Fruit fly (Drosophila melanogaster) whole organism, prepupa: ENCODE data around the gene GV1.

Source experiments
- Blimp-1 ChIP-seq: fragments of 200-800 bp; sonication (Bioruptor generic); optimal IDR thresholded peaks from 3 replicates; lab custom pipeline; 2017; ENCODE audit warnings: missing biosample characterization, missing genetic modification characterization, mild to moderate bottlenecking, moderate library complexity, missing genetic modification reagents
- CG10631 ChIP-seq: fragments of 200-800 bp; sonication (Bioruptor generic); optimal IDR thresholded peaks from 2 replicates; lab custom pipeline; 2016; ENCODE audit warnings: missing biosample characterization, missing genetic modification characterization
- CG10669 ChIP-seq: fragments of 200-800 bp; sonication (Bioruptor generic); optimal IDR thresholded peaks from 3 replicates; lab custom pipeline; 2018; ENCODE audit warnings: missing biosample characterization, mild to moderate bottlenecking, missing genetic modification characterization, moderate library complexity
- CG11294 ChIP-seq: fragments of 200-800 bp; sonication (Bioruptor generic); IDR thresholded peaks from 2 replicates; pipeline ENCODE4 v1.3.6; 2022; ENCODE audit warnings: missing biosample characterization, missing genetic modification characterization
- CG11762 ChIP-seq: fragments of 200-800 bp; sonication (Bioruptor generic); optimal IDR thresholded peaks from 3 replicates; lab custom pipeline; 2016; ENCODE audit warnings: missing biosample characterization, missing genetic modification characterization; ENCODE audit not compliant: insufficient read depth
- CG11902 ChIP-seq: fragments of 200-800 bp; sonication (Bioruptor generic); optimal IDR thresholded peaks from 3 replicates; lab custom pipeline; 2016; ENCODE audit warnings: missing biosample characterization, missing genetic modification characterization
- CG1621 ChIP-seq: fragments of 200-800 bp; sonication (Bioruptor generic); optimal IDR thresholded peaks from 3 replicates; lab custom pipeline; 2018; ENCODE audit warnings: missing biosample characterization, mild to moderate bottlenecking, missing genetic modification characterization
- CG16779 ChIP-seq: fragments of 200-800 bp; sonication (Bioruptor generic); optimal IDR thresholded peaks from 3 replicates; lab custom pipeline; 2017; ENCODE audit warnings: missing biosample characterization, mild to moderate bottlenecking, missing genetic modification characterization
- CG3032 ChIP-seq: fragments of 200-800 bp; optimal IDR thresholded peaks from 2 replicates; lab custom pipeline; 2019; ENCODE audit warnings: missing biosample characterization, mild to moderate bottlenecking, missing genetic modification characterization, moderate library complexity
- CG32006 ChIP-seq: fragments of 200-800 bp; sonication (Bioruptor generic); optimal IDR thresholded peaks from 3 replicates; lab custom pipeline; 2017; ENCODE audit warnings: missing biosample characterization, mild to moderate bottlenecking, missing genetic modification characterization
- CG3919 ChIP-seq: fragments of 200-800 bp; sonication (Bioruptor generic); optimal IDR thresholded peaks from 3 replicates; lab custom pipeline; 2016; ENCODE audit warnings: missing biosample characterization, missing genetic modification characterization
- CG4318 ChIP-seq: fragments of 200-800 bp; sonication (Bioruptor generic); optimal IDR thresholded peaks from 3 replicates; lab custom pipeline; 2017; ENCODE audit warnings: missing biosample characterization, mild to moderate bottlenecking, missing genetic modification characterization
- CG6163 ChIP-seq: fragments of 200-800 bp; sonication (Bioruptor generic); IDR thresholded peaks from 3 replicates; pipeline ENCODE4 v1.3.6; 2022; ENCODE audit warnings: missing biosample characterization, missing genetic modification characterization
- CG6792 ChIP-seq: fragments of 200-800 bp; sonication (Bioruptor generic); optimal IDR thresholded peaks from 3 replicates; lab custom pipeline; 2016; ENCODE audit warnings: missing biosample characterization, missing genetic modification characterization
- CG6808 ChIP-seq: fragments of 200-800 bp; sonication (Bioruptor generic); optimal IDR thresholded peaks from 3 replicates; lab custom pipeline; 2017; ENCODE audit warnings: missing biosample characterization, missing genetic modification characterization, mild to moderate bottlenecking, moderate library complexity, missing genetic modification reagents
- CG6854 ChIP-seq: fragments of 200-800 bp; sonication (Bioruptor generic); optimal IDR thresholded peaks from 2 replicates; lab custom pipeline; 2017; ENCODE audit warnings: missing biosample characterization, mild to moderate bottlenecking, missing genetic modification characterization
- CG7368 ChIP-seq: fragments of 200-800 bp; sonication (Bioruptor generic); optimal IDR thresholded peaks from 3 replicates; lab custom pipeline; 2016; ENCODE audit warnings: missing biosample characterization, missing genetic modification characterization
- CG8119 ChIP-seq: fragments of 200-800 bp; sonication (Bioruptor generic); IDR thresholded peaks from 3 replicates; pipeline ENCODE4 v1.3.6; 2022; ENCODE audit warnings: missing biosample characterization, missing genetic modification characterization
- CG8319 ChIP-seq: fragments of 200-800 bp; sonication (Bioruptor generic); optimal IDR thresholded peaks from 3 replicates; lab custom pipeline; 2016; ENCODE audit warnings: missing biosample characterization, missing genetic modification characterization
- CG8632 ChIP-seq: fragments of 200-800 bp; sonication (Bioruptor generic); optimal IDR thresholded peaks from 3 replicates; lab custom pipeline; 2016; ENCODE audit warnings: missing biosample characterization, missing genetic modification characterization
- CG9139 ChIP-seq: fragments of 200-800 bp; sonication (Bioruptor generic); optimal IDR thresholded peaks from 3 replicates; lab custom pipeline; 2017; ENCODE audit warnings: missing biosample characterization, mild to moderate bottlenecking, missing genetic modification characterization
- Eip75B ChIP-seq: fragments of 200-800 bp; sonication (Bioruptor generic); optimal IDR thresholded peaks from 3 replicates; lab custom pipeline; 2016; ENCODE audit warnings: missing biosample characterization, missing genetic modification characterization
- Eip78C ChIP-seq: fragments of 200-800 bp; sonication (Bioruptor generic); peaks from one replicate; lab custom pipeline; 2016; ENCODE audit warnings: missing biosample characterization, missing genetic modification characterization
- Eip93F ChIP-seq: fragments of 200-800 bp; sonication (Bioruptor generic); optimal IDR thresholded peaks from 2 replicates; lab custom pipeline; 2016; ENCODE audit warnings: missing biosample characterization, mild to moderate bottlenecking, missing genetic modification characterization
- Ets21C ChIP-seq: fragments of 200-800 bp; sonication (Bioruptor generic); optimal IDR thresholded peaks from 3 replicates; lab custom pipeline; 2016; ENCODE audit warnings: missing biosample characterization, missing genetic modification characterization
- Ets96B ChIP-seq: fragments of 200-800 bp; optimal IDR thresholded peaks from 2 replicates; lab custom pipeline; 2019; ENCODE audit warnings: missing biosample characterization, mild to moderate bottlenecking, missing genetic modification characterization, moderate library complexity
- Gug ChIP-seq: fragments of 200-800 bp; sonication (Bioruptor generic); IDR thresholded peaks from 2 replicates; pipeline ENCODE4 v1.3.6; 2022; ENCODE audit warnings: missing biosample characterization, missing genetic modification characterization
- Hr38 ChIP-seq: sonication (Bioruptor generic); optimal IDR thresholded peaks from 2 replicates; lab custom pipeline; 2016; ENCODE audit warnings: missing biosample characterization, missing genetic modification characterization
- Hr39 ChIP-seq: fragments of 200-800 bp; sonication (Bioruptor generic); optimal IDR thresholded peaks from 2 replicates; lab custom pipeline; 2016; ENCODE audit warnings: missing biosample characterization, missing genetic modification characterization
- Lpt ChIP-seq: fragments of 200-800 bp; sonication (Bioruptor generic); optimal IDR thresholded peaks from 3 replicates; lab custom pipeline; 2016; ENCODE audit warnings: missing biosample characterization, missing genetic modification characterization
- Met ChIP-seq: fragments of 200-800 bp; sonication (Bioruptor generic); optimal IDR thresholded peaks from 3 replicates; lab custom pipeline; 2016; ENCODE audit warnings: missing biosample characterization, missing genetic modification characterization
- OdsH ChIP-seq: fragments of 200-800 bp; sonication (Bioruptor generic); optimal IDR thresholded peaks from 3 replicates; lab custom pipeline; 2016; ENCODE audit warnings: missing biosample characterization, missing genetic modification characterization
- Sox102F ChIP-seq: fragments of 200-800 bp; sonication (Bioruptor generic); optimal IDR thresholded peaks from 2 replicates; lab custom pipeline; 2016; ENCODE audit warnings: missing biosample characterization, mild to moderate bottlenecking, missing genetic modification characterization
- Sox14 ChIP-seq: fragments of 200-800 bp; sonication (Bioruptor generic); optimal IDR thresholded peaks from 3 replicates; lab custom pipeline; 2016; ENCODE audit warnings: missing biosample characterization, missing genetic modification characterization
- Sox15 ChIP-seq: fragments of 200-800 bp; sonication (Bioruptor generic); optimal IDR thresholded peaks from 3 replicates; lab custom pipeline; 2016; ENCODE audit warnings: missing biosample characterization, missing genetic modification characterization
- acj6 ChIP-seq: fragments of 200-800 bp; sonication (Bioruptor generic); optimal IDR thresholded peaks from 3 replicates; lab custom pipeline; 2016; ENCODE audit warnings: missing biosample characterization, missing genetic modification characterization
- cyc ChIP-seq: fragments of 200-800 bp; sonication (Bioruptor generic); optimal IDR thresholded peaks from 3 replicates; lab custom pipeline; 2016; ENCODE audit warnings: missing biosample characterization, missing genetic modification characterization
- dac ChIP-seq: fragments of 200-800 bp; sonication (Bioruptor generic); optimal IDR thresholded peaks from 2 replicates; lab custom pipeline; 2017; ENCODE audit warnings: missing biosample characterization, mild to moderate bottlenecking, missing genetic modification characterization
- dsx ChIP-seq: fragments of 200-800 bp; optimal IDR thresholded peaks from 3 replicates; lab custom pipeline; 2019; ENCODE audit warnings: missing biosample characterization, mild to moderate bottlenecking, missing genetic modification characterization, moderate library complexity; ENCODE audit not compliant: poor library complexity, severe bottlenecking
- eg ChIP-seq: fragments of 200-800 bp; sonication (Bioruptor generic); IDR thresholded peaks from 3 replicates; pipeline ENCODE4 v1.3.6; 2022; ENCODE audit warnings: missing biosample characterization, missing genetic modification characterization
- esn ChIP-seq: fragments of 200-800 bp; sonication (Bioruptor generic); optimal IDR thresholded peaks from 2 replicates; lab custom pipeline; 2016; ENCODE audit warnings: missing biosample characterization, mild to moderate bottlenecking, missing genetic modification characterization, moderate library complexity
- fd59A ChIP-seq: fragments of 200-800 bp; sonication (Bioruptor generic); optimal IDR thresholded peaks from 2 replicates; lab custom pipeline; 2017; ENCODE audit warnings: missing biosample characterization, mild to moderate bottlenecking, missing genetic modification characterization, missing genetic modification reagents
- fd85E ChIP-seq: fragments of 200-800 bp; sonication (Bioruptor generic); optimal IDR thresholded peaks from 3 replicates; lab custom pipeline; 2016; ENCODE audit warnings: missing biosample characterization, missing genetic modification characterization
- fkh ChIP-seq: fragments of 200-800 bp; sonication (Bioruptor generic); optimal IDR thresholded peaks from 3 replicates; lab custom pipeline; 2017; ENCODE audit warnings: missing biosample characterization, mild to moderate bottlenecking, missing genetic modification characterization, moderate library complexity
- lz ChIP-seq: fragments of 200-800 bp; sonication (Bioruptor generic); optimal IDR thresholded peaks from 3 replicates; lab custom pipeline; 2016; ENCODE audit warnings: missing biosample characterization, missing genetic modification characterization
- net ChIP-seq: fragments of 200-800 bp; sonication (Bioruptor generic); optimal IDR thresholded peaks from 3 replicates; lab custom pipeline; 2016; ENCODE audit warnings: missing biosample characterization, missing genetic modification characterization
- pdm3 ChIP-seq: fragments of 200-800 bp; sonication (Bioruptor generic); optimal IDR thresholded peaks from 3 replicates; lab custom pipeline; 2016; ENCODE audit warnings: missing biosample characterization, missing genetic modification characterization
- spab ChIP-seq: fragments of 200-800 bp; sonication (Bioruptor generic); optimal IDR thresholded peaks from 2 replicates; lab custom pipeline; 2017; ENCODE audit warnings: missing biosample characterization, mild to moderate bottlenecking, missing genetic modification characterization, missing genetic modification reagents
- ss ChIP-seq, 2 experiments: fragments of 200-800 bp; sonication (Bioruptor generic); optimal IDR thresholded peaks; 2 replicates in 1 of 2; 3 replicates in 1 of 2; lab custom pipeline; 2017 to 2018; ENCODE audit warnings: mild to moderate bottlenecking in 2 of 2, missing biosample characterization in 2 of 2, missing genetic modification characterization in 2 of 2, moderate library complexity in 1 of 2
- svp ChIP-seq: fragments of 200-800 bp; sonication (Bioruptor generic); peaks from one replicate; lab custom pipeline; 2016; ENCODE audit warnings: missing biosample characterization, missing genetic modification characterization
- topi ChIP-seq: fragments of 200-800 bp; sonication (Bioruptor generic); optimal IDR thresholded peaks from 3 replicates; lab custom pipeline; 2016; ENCODE audit warnings: missing biosample characterization, missing genetic modification characterization
- vri ChIP-seq: fragments of 200-800 bp; sonication (Bioruptor generic); optimal IDR thresholded peaks from 3 replicates; lab custom pipeline; 2016; ENCODE audit warnings: missing biosample characterization, mild to moderate bottlenecking, missing genetic modification characterization

The GV1 gene

dm6 chr3L:1810288-1810687 is at the start of gene GV1:
Gene GV1, plus strand, starts transcription at chr3L:1810588.
- peak; percentile 81 for TF ChIP-seq CG6854 (GFP tag; lab: Kevin White, UChicago)
- peak; percentile 24 for TF ChIP-seq CG6792 (GFP tag; lab: Kevin White, UChicago)
- TF ChIP-seq svp (GFP tag; lab: Kevin White, UChicago), result no peak
- peak; percentile 87 for TF ChIP-seq spab (GFP tag; lab: Kevin White, UChicago)
- TF ChIP-seq CG3919 (GFP tag; lab: Kevin White, UChicago), result peak; percentile 51
- peak; percentile 86 for TF ChIP-seq CG8119
- TF ChIP-seq acj6 (GFP tag; lab: Kevin White, UChicago), result no peak
- peak; percentile 50 for TF ChIP-seq Eip75B (GFP tag; lab: Kevin White, UChicago)
- TF ChIP-seq CG7368 (GFP tag; lab: Kevin White, UChicago), result no peak
- TF ChIP-seq CG10631, result no peak
- no peak for TF ChIP-seq OdsH (GFP tag; lab: Kevin White, UChicago)
- no peak for TF ChIP-seq pdm3 (GFP tag; lab: Kevin White, UChicago)
- peak; percentile 90 for TF ChIP-seq CG6163 (GFP tag; lab: Robert Waterston, UW)
- TF ChIP-seq Sox14, result peak; percentile 0
- peak; percentile 47 for TF ChIP-seq CG32006
- peak; percentile 89 for TF ChIP-seq eg (GFP tag; lab: Robert Waterston, UW)
- no peak for TF ChIP-seq fd85E (GFP tag; lab: Kevin White, UChicago)
- peak; percentile 90 for TF ChIP-seq CG16779 (tag; lab: Kevin White, UChicago)
- no peak for TF ChIP-seq topi
- peak; percentile 96 to 97 for TF ChIP-seq ss (GFP tag; optimal IDR thresholded peaks at IDR 0.05; lab: Kevin White, UChicago)
- TF ChIP-seq CG11294, result peak; percentile 39; the same call in 1 of the 2 replicates
- peak; percentile 43 for TF ChIP-seq Met (GFP tag; lab: Kevin White, UChicago)
- TF ChIP-seq CG6808, result peak; percentile 95
- TF ChIP-seq esn (GFP tag; lab: Kevin White, UChicago), result peak; percentile 30
- TF ChIP-seq Blimp-1, result peak; percentile 82
- no peak for TF ChIP-seq Sox15 (GFP tag; lab: Kevin White, UChicago)
- TF ChIP-seq Eip78C (GFP tag; lab: Kevin White, UChicago), result peak; percentile 75
- TF ChIP-seq CG11762 (GFP tag; lab: Kevin White, UChicago), result no peak
- peak; percentile 57 for TF ChIP-seq Lpt (GFP tag; lab: Kevin White, UChicago)
- TF ChIP-seq CG10669 (GFP tag; lab: Kevin White, UChicago), result peak; percentile 81
- TF ChIP-seq Hr38 (GFP tag; lab: Kevin White, UChicago), result no peak
- TF ChIP-seq vri (GFP tag; lab: Kevin White, UChicago), result peak; percentile 42
- peak; percentile 59 for TF ChIP-seq CG3032 (tag; lab: Kevin White, UChicago)
- no peak for TF ChIP-seq fkh (GFP tag; lab: Kevin White, UChicago)
- no peak for TF ChIP-seq Hr39 (GFP tag; lab: Kevin White, UChicago)
- peak; percentile 28 for TF ChIP-seq CG8632 (GFP tag; lab: Kevin White, UChicago)
- TF ChIP-seq Eip93F (GFP tag; lab: Kevin White, UChicago), result peak; percentile 14
- peak; percentile 53 for TF ChIP-seq fd59A (GFP tag; lab: Kevin White, UChicago)
- TF ChIP-seq CG1621 (tag; lab: Kevin White, UChicago), result peak; percentile 89
- TF ChIP-seq Ets21C, result no peak
- TF ChIP-seq CG8319 (GFP tag; lab: Kevin White, UChicago), result no peak
- peak; percentile 37 for TF ChIP-seq Sox102F (GFP tag; lab: Kevin White, UChicago)
- TF ChIP-seq cyc, result no peak
- TF ChIP-seq CG9139 (GFP tag; lab: Kevin White, UChicago), result peak; percentile 97
- peak; percentile 87 for TF ChIP-seq dsx (GFP tag; lab: Kevin White, UChicago)
- no peak for TF ChIP-seq lz (GFP tag; lab: Kevin White, UChicago)
- TF ChIP-seq Ets96B (tag; lab: Kevin White, UChicago), result peak; percentile 83
- peak; percentile 76 for TF ChIP-seq net (GFP tag; lab: Kevin White, UChicago)
- no peak for TF ChIP-seq dac (GFP tag; lab: Kevin White, UChicago)
- no peak for TF ChIP-seq CG4318 (GFP tag; lab: Kevin White, UChicago)
- no peak for TF ChIP-seq CG11902 (GFP tag; lab: Kevin White, UChicago)
- 0 out of 2 replicates have a peak, but pooled peaks have one; percentile 20 for TF ChIP-seq Gug (GFP tag; lab: Robert Waterston, UW)
